Fruit fly (Drosophila melanogaster): Measurements from ENCODE around the gene Ipp.

The Ipp gene

DNA sequence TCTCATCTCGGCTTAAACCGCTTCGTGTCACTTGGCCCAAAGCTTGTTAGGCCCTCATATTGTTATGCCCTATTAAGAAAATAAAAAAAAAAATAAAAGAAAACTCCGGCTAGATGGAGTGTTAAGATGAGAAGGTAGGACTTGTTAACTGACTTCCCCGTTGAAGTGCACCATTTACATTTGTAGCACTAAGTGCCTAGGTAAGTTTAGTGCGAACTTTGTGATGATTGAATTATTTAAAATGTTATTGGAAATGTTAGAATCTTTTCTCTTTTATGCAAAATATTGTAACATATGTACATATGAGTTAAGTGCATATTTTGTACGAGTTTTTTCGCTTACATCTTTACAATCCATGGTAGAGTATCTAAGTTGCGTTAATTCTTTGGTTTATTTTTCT lies 39.6 kb downstream of the Ipp start (continued):
- TF ChIP-seq CG14050 (GFP tag; IDR thresholded peaks at IDR 0.05) (no peak), fd3F (GFP tag; optimal IDR thresholded peaks at IDR 0.05) (no peak), CG13296 (GFP tag; optimal IDR thresholded peaks at IDR 0.05) (no peak), CG43689 (GFP tag; IDR thresholded peaks at IDR 0.05) (no peak), lilli (GFP tag; optimal IDR thresholded peaks at IDR 0.05) (no peak), NFAT (GFP tag; IDR thresholded peaks at IDR 0.05) (no peak), CG12236 (GFP tag; optimal IDR thresholded peaks at IDR 0.05) (no peak), ERR (GFP tag; optimal IDR thresholded peaks at IDR 0.05) (no peak), Doc2 (GFP tag; IDR thresholded peaks at IDR 0.05) (no peak)

DNA sequence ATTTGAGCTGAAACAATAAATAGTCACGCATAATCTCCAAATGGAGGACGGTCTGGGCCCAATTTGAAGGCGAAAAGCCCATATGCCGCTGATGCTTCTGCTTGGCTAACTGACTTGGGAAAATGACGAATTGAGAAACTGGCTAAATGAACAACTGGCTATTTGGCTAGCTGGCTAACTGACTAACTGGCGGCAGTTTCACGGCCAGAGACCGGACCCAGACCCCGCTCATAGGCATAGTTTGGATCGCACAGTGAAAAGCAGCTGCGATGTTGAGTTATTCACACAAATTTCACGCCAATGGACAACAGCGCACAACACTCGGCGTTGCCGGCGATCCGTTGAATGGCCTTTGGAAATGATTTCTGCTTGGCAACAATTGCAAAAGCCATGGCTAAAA lies 40.0 kb downstream of the Ipp start:
- TF ChIP-seq sens (GFP tag): peak; percentile 41
- peak; percentile 99 for TF ChIP-seq CG8281 (tag; optimal IDR thresholded peaks at IDR 0.05)
- no peak for TF ChIP-seq CG11504 (tag; optimal IDR thresholded peaks at IDR 0.05)
- 0 out of 2 replicates have a peak, but pooled peaks have one; percentile 59 for TF ChIP-seq rib (GFP tag; IDR thresholded peaks at IDR 0.05)
- TF ChIP-seq ftz-f1 (GFP tag; optimal IDR thresholded peaks at IDR 0.05): peak; percentile 60
- 0 out of 2 replicates have a peak, but pooled peaks have one; percentile 13 for TF ChIP-seq sob (GFP tag; IDR thresholded peaks at IDR 0.05)
- no peak for TF ChIP-seq slbo (GFP tag; IDR thresholded peaks at IDR 0.05)
- TF ChIP-seq sd (tag; optimal IDR thresholded peaks at IDR 0.05): peak; percentile 63
- TF ChIP-seq ci (GFP tag; IDR thresholded peaks at IDR 0.05): 0 out of 3 replicates have a peak, but pooled peaks have one; percentile 28
- peak; percentile 3 for TF ChIP-seq CG13894 (tag; optimal IDR thresholded peaks at IDR 0.05)
- no peak for TF ChIP-seq prd (optimal IDR thresholded peaks at IDR 0.05)
- no peak for TF ChIP-seq prd (GFP tag; IDR thresholded peaks at IDR 0.05)
- peak; percentile 58 for TF ChIP-seq CG10543 (GFP tag; optimal IDR thresholded peaks at IDR 0.05)
- TF ChIP-seq chinmo (GFP tag; IDR thresholded peaks at IDR 0.05; ENCODE audit: partially characterized antibody): peak; percentile 81; the same call in 3 of the 4 replicates
- TF ChIP-seq CG12769 (tag; optimal IDR thresholded peaks at IDR 0.05): peak; percentile 77
- TF ChIP-seq her (GFP tag; optimal IDR thresholded peaks at IDR 0.05): no peak

DNA sequence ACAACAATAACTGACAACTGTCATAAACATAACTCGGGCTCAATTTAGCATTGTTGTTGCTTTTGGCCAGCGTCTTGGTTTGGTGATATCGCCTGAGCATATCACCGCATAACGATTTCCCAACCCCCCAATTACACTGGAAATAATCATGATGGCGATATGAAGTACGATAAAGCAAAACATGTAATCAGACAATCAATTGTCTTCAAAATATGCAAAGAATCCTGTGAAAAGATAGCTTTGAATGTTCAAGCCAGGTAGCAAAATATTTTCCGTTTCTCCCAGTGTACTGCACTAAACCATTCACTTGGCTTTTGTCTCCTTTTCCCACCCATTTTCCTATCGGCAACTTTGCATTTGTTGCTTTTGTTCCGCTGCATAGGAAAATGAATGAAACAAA lies 40.9 kb downstream of the Ipp start:
- TF ChIP-seq CG2116 (GFP tag; optimal IDR thresholded peaks at IDR 0.05): no peak
- TF ChIP-seq kni (GFP tag; optimal IDR thresholded peaks at IDR 0.05): no peak
- TF ChIP-seq luna (GFP tag; optimal IDR thresholded peaks at IDR 0.05): no peak
- TF ChIP-seq Doc2 (GFP tag; IDR thresholded peaks at IDR 0.05): no peak
- TF ChIP-seq pzg (GFP tag; optimal IDR thresholded peaks at IDR 0.05): no peak
- TF ChIP-seq CG17359 (tag; optimal IDR thresholded peaks at IDR 0.05): peak; percentile 94
- TF ChIP-seq CG14014 (GFP tag; IDR thresholded peaks at IDR 0.05): no peak
- no peak for TF ChIP-seq Lim3 (GFP tag; IDR thresholded peaks at IDR 0.05)
- TF ChIP-seq btn (GFP tag; optimal IDR thresholded peaks at IDR 0.05): peak; percentile 44
- TF ChIP-seq CG17186 (GFP tag; optimal IDR thresholded peaks at IDR 0.05): peak; percentile 65
- peak; percentile 8 for TF ChIP-seq oc (tag; optimal IDR thresholded peaks at IDR 0.05)
- TF ChIP-seq nau (GFP tag; optimal IDR thresholded peaks at IDR 0.05): peak; percentile 21
- TF ChIP-seq CG10543 (GFP tag; optimal IDR thresholded peaks at IDR 0.05): no peak
- TF ChIP-seq Camta (GFP tag; optimal IDR thresholded peaks at IDR 0.05): no peak
- TF ChIP-seq Hr78 (GFP tag; optimal IDR thresholded peaks at IDR 0.05): no peak
- TF ChIP-seq BEAF-32 (GFP tag; optimal IDR thresholded peaks at IDR 0.05): no peak
- no peak for TF ChIP-seq CG17385 (GFP tag; optimal IDR thresholded peaks at IDR 0.05)
- no peak for TF ChIP-seq mld (GFP tag; IDR thresholded peaks at IDR 0.05; ENCODE audit: partially characterized antibody)
- TF ChIP-seq danr (GFP tag; IDR thresholded peaks at IDR 0.05): no peak
- no peak for TF ChIP-seq Side (GFP tag; optimal IDR thresholded peaks at IDR 0.05)
- peak; percentile 10 for TF ChIP-seq CG13624 (GFP tag; optimal IDR thresholded peaks at IDR 0.05)
- no peak for TF ChIP-seq Lpt (GFP tag; optimal IDR thresholded peaks at IDR 0.05)
- peak; percentile 6 for TF ChIP-seq D19B (GFP tag; optimal IDR thresholded peaks at IDR 0.05)
- TF ChIP-seq pita (GFP tag; optimal IDR thresholded peaks at IDR 0.05): no peak
- TF ChIP-seq HLH54F (GFP tag; optimal IDR thresholded peaks at IDR 0.05): no peak
- TF ChIP-seq CG4854 (GFP tag; optimal IDR thresholded peaks at IDR 0.05): peak; percentile 51
- no peak for TF ChIP-seq Chrac-16 (GFP tag; optimal IDR thresholded peaks at IDR 0.05)
